Fruit fly (Drosophila melanogaster): ENCODE measurements around the gene ver.

ver gene

DNA sequence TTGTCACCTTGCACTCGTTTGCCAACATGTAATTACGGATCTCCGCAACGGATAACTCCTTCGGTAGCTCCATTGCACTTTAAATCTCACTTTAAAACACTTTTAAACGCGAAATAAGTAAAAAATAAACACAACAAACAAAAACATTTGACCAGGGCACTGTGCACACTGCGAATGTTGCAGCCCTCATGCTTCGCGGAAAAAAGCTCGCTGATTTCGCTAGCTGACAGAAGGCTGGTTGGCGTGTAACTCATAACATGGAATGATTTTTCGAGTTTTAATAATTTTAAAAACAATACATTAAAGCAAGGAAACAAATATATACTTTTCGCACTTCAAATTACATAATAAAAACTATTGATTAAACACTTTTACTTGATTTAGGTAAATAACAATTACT, 48.6 kb downstream of the ver start, which contains the start of gene sowah (continued):
- no peak for TF ChIP-seq svp (GFP tag)
- no peak for TF ChIP-seq fd85E (GFP tag; optimal IDR thresholded peaks at IDR 0.05)
- no peak for TF ChIP-seq Sox102F (GFP tag; optimal IDR thresholded peaks at IDR 0.05)
- TF ChIP-seq fd59A (GFP tag; optimal IDR thresholded peaks at IDR 0.05), result no peak
- TF ChIP-seq Sox14 (GFP tag; optimal IDR thresholded peaks at IDR 0.05), result peak; percentile 77
- no peak for TF ChIP-seq CG4318 (GFP tag; optimal IDR thresholded peaks at IDR 0.05)
- peak; percentile 18 for TF ChIP-seq CG1621 (tag; optimal IDR thresholded peaks at IDR 0.05)
- TF ChIP-seq CG8319 (GFP tag; optimal IDR thresholded peaks at IDR 0.05), result no peak
- TF ChIP-seq Blimp-1 (GFP tag; optimal IDR thresholded peaks at IDR 0.05), result no peak
- TF ChIP-seq Eip93F (GFP tag; optimal IDR thresholded peaks at IDR 0.05), result no peak
- TF ChIP-seq CG11294 (GFP tag; IDR thresholded peaks at IDR 0.05), result no peak
- no peak for TF ChIP-seq lz (GFP tag; optimal IDR thresholded peaks at IDR 0.05)
- TF ChIP-seq Smox (GFP tag; optimal IDR thresholded peaks at IDR 0.05), result no peak
- TF ChIP-seq CG32006 (GFP tag; optimal IDR thresholded peaks at IDR 0.05), result peak; percentile 22
- no peak for TF ChIP-seq CG7368 (GFP tag; optimal IDR thresholded peaks at IDR 0.05)
- no peak for TF ChIP-seq CG6808 (GFP tag; optimal IDR thresholded peaks at IDR 0.05)
- TF ChIP-seq achi (GFP tag; optimal IDR thresholded peaks at IDR 0.05), result no peak
- no peak for TF ChIP-seq CG6163 (GFP tag; IDR thresholded peaks at IDR 0.05)
- TF ChIP-seq Ets96B (tag; optimal IDR thresholded peaks at IDR 0.05), result peak; percentile 24
- TF ChIP-seq Hr4 (GFP tag; optimal IDR thresholded peaks at IDR 0.05), result peak; percentile 13
- no peak for TF ChIP-seq acj6 (GFP tag; optimal IDR thresholded peaks at IDR 0.05)
- no peak for TF ChIP-seq CG8632 (GFP tag; optimal IDR thresholded peaks at IDR 0.05)

All from whole organism, prepupa.